Fruit fly (Drosophila melanogaster) whole organism, embryonic: Measurements from ENCODE around the gene grass.

Experiments
- ATbp ChIP-seq: fragments of 200-800 bp; sonication (Bioruptor generic); optimal IDR thresholded peaks from 2 replicates; lab custom pipeline; 2017; ENCODE audit warnings: missing biosample characterization, mild to moderate bottlenecking, missing genetic modification characterization, missing genetic modification reagents
- Aef1 ChIP-seq: fragments of 200-800 bp; sonication (Bioruptor generic); IDR thresholded peaks from 3 replicates; pipeline ENCODE4 v1.3.6; 2022; ENCODE audit warnings: missing biosample characterization, missing genetic modification characterization
- C15 ChIP-seq: fragments of 200-800 bp; sonication (Bioruptor generic); IDR thresholded peaks from 3 replicates; pipeline ENCODE4 v1.3.6; 2022; ENCODE audit warnings: missing biosample characterization, missing genetic modification characterization
- CG10209 ChIP-seq: fragments of 200-800 bp; sonication (Bioruptor generic); optimal IDR thresholded peaks from 3 replicates; lab custom pipeline; 2017; ENCODE audit warnings: missing biosample characterization, mild to moderate bottlenecking, missing genetic modification characterization, missing genetic modification reagents
- CG11504 ChIP-seq: fragments of 200-800 bp; sonication (Bioruptor generic); optimal IDR thresholded peaks from 3 replicates; lab custom pipeline; 2019; ENCODE audit warnings: missing biosample characterization, mild to moderate bottlenecking, missing genetic modification characterization, moderate library complexity
- CG11723 ChIP-seq: fragments of 200-800 bp; sonication (Bioruptor generic); optimal IDR thresholded peaks from 2 replicates; lab custom pipeline; 2017; ENCODE audit warnings: missing biosample characterization, mild to moderate bottlenecking, missing genetic modification characterization
- CG12071 ChIP-seq: fragments of 200-800 bp; sonication (Bioruptor generic); optimal IDR thresholded peaks from 3 replicates; lab custom pipeline; 2018; ENCODE audit warnings: missing biosample characterization, mild to moderate bottlenecking, missing genetic modification characterization
- CG15011 ChIP-seq: fragments of 200-800 bp; sonication (Bioruptor generic); optimal IDR thresholded peaks from 3 replicates; lab custom pipeline; 2018; ENCODE audit warnings: missing biosample characterization, mild to moderate bottlenecking, missing genetic modification characterization
- CG1529 ChIP-seq: fragments of 200-800 bp; sonication (Bioruptor generic); optimal IDR thresholded peaks from 3 replicates; lab custom pipeline; 2018; ENCODE audit warnings: missing biosample characterization, missing genetic modification characterization
- CG1603 ChIP-seq: fragments of 200-800 bp; sonication (Bioruptor generic); optimal IDR thresholded peaks from 2 replicates; lab custom pipeline; 2019; ENCODE audit warnings: missing biosample characterization, mild to moderate bottlenecking, missing genetic modification characterization, moderate library complexity
- CG17359 ChIP-seq: fragments of 200-800 bp; sonication (Bioruptor generic); optimal IDR thresholded peaks from 3 replicates; lab custom pipeline; 2018; ENCODE audit warnings: missing biosample characterization, mild to moderate bottlenecking, missing genetic modification characterization, moderate library complexity
- CG17912 ChIP-seq: fragments of 200-800 bp; sonication (Bioruptor generic); optimal IDR thresholded peaks from 2 replicates; lab custom pipeline; 2018; ENCODE audit warnings: missing biosample characterization, mild to moderate bottlenecking, missing genetic modification characterization
- CG32767 ChIP-seq: fragments of 200-800 bp; sonication (Bioruptor generic); IDR thresholded peaks from 2 replicates; pipeline ENCODE4 v1.3.6; 2022; ENCODE audit warnings: missing biosample characterization, missing genetic modification characterization
- CG3847 ChIP-seq: fragments of 200-800 bp; sonication (Bioruptor generic); IDR thresholded peaks from 2 replicates; pipeline ENCODE4 v1.3.6; 2022; ENCODE audit warnings: missing biosample characterization, missing genetic modification characterization
- CG4282 ChIP-seq: fragments of 200-800 bp; sonication (Bioruptor generic); optimal IDR thresholded peaks from 2 replicates; lab custom pipeline; 2016; ENCODE audit warnings: missing biosample characterization, missing genetic modification characterization
- CG6689 ChIP-seq: fragments of 200-800 bp; sonication (Bioruptor generic); IDR thresholded peaks from 2 replicates; pipeline ENCODE4 v1.3.6; 2022; ENCODE audit warnings: missing biosample characterization, missing genetic modification characterization
- CG8388 ChIP-seq: fragments of 200-800 bp; sonication (Bioruptor generic); optimal IDR thresholded peaks from 2 replicates; lab custom pipeline; 2019; ENCODE audit warnings: missing biosample characterization, mild to moderate bottlenecking, missing genetic modification characterization, moderate library complexity
- D19A ChIP-seq: fragments of 200-800 bp; optimal IDR thresholded peaks from 3 replicates; lab custom pipeline; 2019; ENCODE audit warnings: missing biosample characterization, mild to moderate bottlenecking, missing genetic modification characterization, moderate library complexity
- Dbx ChIP-seq: fragments of 200-800 bp; sonication (Bioruptor generic); IDR thresholded peaks from 3 replicates; pipeline ENCODE4 v1.3.6; 2022; ENCODE audit warnings: missing biosample characterization, missing genetic modification characterization
- Deaf1 ChIP-seq: fragments of 200-800 bp; optimal IDR thresholded peaks from 3 replicates; lab custom pipeline; 2019; ENCODE audit warnings: missing biosample characterization, mild to moderate bottlenecking, missing genetic modification characterization, moderate library complexity
- Elba2 ChIP-seq: fragments of 200-800 bp; sonication (Bioruptor generic); optimal IDR thresholded peaks from 3 replicates; lab custom pipeline; 2016; ENCODE audit warnings: missing biosample characterization, missing genetic modification characterization
- Ets65A ChIP-seq: fragments of 200-800 bp; sonication (Bioruptor generic); peaks from one replicate; lab custom pipeline; 2016; ENCODE audit warnings: missing biosample characterization, missing genetic modification characterization
- Ets97D ChIP-seq: fragments of 200-800 bp; sonication (Bioruptor generic); optimal IDR thresholded peaks from 3 replicates; lab custom pipeline; 2016; ENCODE audit warnings: missing biosample characterization, missing genetic modification characterization
- Hr78 ChIP-seq, 2 experiments: fragments of 200-800 bp in 1 of 2; fragments of >200 bp in 1 of 2; sonication (Bioruptor generic) in 1 of 2; optimal IDR thresholded peaks; 2 replicates each; lab custom pipeline; 2017 to 2019; ENCODE audit warnings: missing biosample characterization in 2 of 2, missing genetic modification characterization in 2 of 2, mild to moderate bottlenecking in 1 of 2, moderate library complexity in 1 of 2
- Kr ChIP-seq: fragments of 200-800 bp; sonication (Bioruptor generic); optimal IDR thresholded peaks from 2 replicates; lab custom pipeline; 2017; ENCODE audit warnings: missing biosample characterization, mild to moderate bottlenecking, missing genetic modification characterization
- Lim3 ChIP-seq: fragments of 200-800 bp; sonication (Bioruptor generic); IDR thresholded peaks from 2 replicates; pipeline ENCODE4 v1.3.6; 2022; ENCODE audit warnings: missing biosample characterization, missing genetic modification characterization
- Opbp ChIP-seq: fragments of 200-800 bp; sonication (Bioruptor generic); IDR thresholded peaks from 3 replicates; pipeline ENCODE4 v1.3.6; 2022; ENCODE audit warnings: missing biosample characterization, missing genetic modification characterization; ENCODE audit not compliant: partially characterized antibody
- Pdp1 ChIP-seq, 2 experiments: fragments of 200-800 bp; sonication (Bioruptor generic); optimal IDR thresholded peaks; 3 replicates each; lab custom pipeline; 2016; ENCODE audit warnings: missing biosample characterization in 2 of 2, missing genetic modification characterization in 2 of 2, mild to moderate bottlenecking in 1 of 2, moderate library complexity in 1 of 2
- Ssrp ChIP-seq: fragments of 200-800 bp; sonication (Bioruptor generic); optimal IDR thresholded peaks from 2 replicates; lab custom pipeline; 2018; ENCODE audit warnings: missing biosample characterization, mild to moderate bottlenecking, missing genetic modification characterization, moderate library complexity
- Usf ChIP-seq: fragments of 200-800 bp; sonication (Bioruptor generic); optimal IDR thresholded peaks from 2 replicates; lab custom pipeline; 2017; ENCODE audit warnings: missing genotype, missing biosample characterization, missing genetic modification characterization
- Vsx1 ChIP-seq: fragments of 200-800 bp; sonication (Bioruptor generic); optimal IDR thresholded peaks from 2 replicates; lab custom pipeline; 2017; ENCODE audit warnings: missing biosample characterization, mild to moderate bottlenecking, missing genetic modification characterization, missing genetic modification reagents
- Xrp1 ChIP-seq: fragments of 200-800 bp; sonication (Bioruptor generic); IDR thresholded peaks from 2 replicates; pipeline ENCODE4 v1.3.6; 2022; ENCODE audit warnings: missing biosample characterization, missing genetic modification characterization
- dysf ChIP-seq: fragments of 200-800 bp; sonication (Bioruptor generic); IDR thresholded peaks from 3 replicates; pipeline ENCODE4 v1.3.6; 2022; ENCODE audit warnings: missing biosample characterization, missing genetic modification characterization
- eve ChIP-seq, 2 experiments: fragments of >200 bp; optimal IDR thresholded peaks; 2 replicates each; lab custom pipeline; 2017; ENCODE audit warnings: missing biosample characterization in 2 of 2, missing genetic modification characterization in 2 of 2
- fd96Cb ChIP-seq: fragments of 200-800 bp; sonication (Bioruptor generic); optimal IDR thresholded peaks from 2 replicates; lab custom pipeline; 2018; ENCODE audit warnings: missing biosample characterization, mild to moderate bottlenecking, missing genetic modification characterization, moderate library complexity
- gem ChIP-seq: fragments of 200-800 bp; sonication (Bioruptor generic); optimal IDR thresholded peaks from 2 replicates; lab custom pipeline; 2019; ENCODE audit warnings: missing biosample characterization, mild to moderate bottlenecking, missing genetic modification characterization, moderate library complexity
- gfzf ChIP-seq: fragments of 200-800 bp; sonication (Bioruptor generic); optimal IDR thresholded peaks from 2 replicates; lab custom pipeline; 2016; ENCODE audit warnings: missing biosample characterization, mild to moderate bottlenecking, missing genetic modification characterization, moderate library complexity
- nmo ChIP-seq: fragments of 200-800 bp; sonication (Bioruptor generic); optimal IDR thresholded peaks from 2 replicates; lab custom pipeline; 2018; ENCODE audit warnings: missing biosample characterization, mild to moderate bottlenecking, missing genetic modification characterization, moderate library complexity
- phol ChIP-seq: fragments of 200-800 bp; sonication (Bioruptor generic); optimal IDR thresholded peaks from 3 replicates; lab custom pipeline; 2018; ENCODE audit warnings: missing biosample characterization, mild to moderate bottlenecking, missing genetic modification characterization, moderate library complexity
- pros ChIP-seq: fragments of 200-800 bp; sonication (Bioruptor generic); optimal IDR thresholded peaks from 3 replicates; lab custom pipeline; 2019; ENCODE audit warnings: missing biosample characterization, mild to moderate bottlenecking, missing genetic modification characterization, moderate library complexity
- sens ChIP-seq: fragments of 200-800 bp; sonication (Bioruptor generic); peaks from one replicate; lab custom pipeline; 2016; ENCODE audit warnings: missing biosample characterization, missing genetic modification characterization
- sens-2 ChIP-seq: fragments of 200-800 bp; sonication (Bioruptor generic); IDR thresholded peaks from 2 replicates; pipeline ENCODE4 v1.3.6; 2022; ENCODE audit warnings: missing biosample characterization, missing genetic modification characterization
- sima ChIP-seq: fragments of 200-800 bp; sonication (Bioruptor generic); optimal IDR thresholded peaks from 2 replicates; lab custom pipeline; 2016; ENCODE audit warnings: missing biosample characterization, missing genetic modification characterization
- sqz ChIP-seq: fragments of 200-800 bp; sonication (Bioruptor generic); optimal IDR thresholded peaks from 3 replicates; lab custom pipeline; 2018; ENCODE audit warnings: missing biosample characterization, mild to moderate bottlenecking, missing genetic modification characterization
- tgo ChIP-seq: fragments of 200-800 bp; sonication (Bioruptor generic); IDR thresholded peaks from 3 replicates; pipeline ENCODE4 v1.3.6; 2022; ENCODE audit warnings: missing biosample characterization, missing genetic modification characterization
- tll ChIP-seq, 2 experiments: fragments of 200-800 bp in 1 of 2; fragments of >200 bp in 1 of 2; sonication (Bioruptor generic) in 1 of 2; optimal IDR thresholded peaks; 2 replicates each; lab custom pipeline; 2017 to 2019; ENCODE audit warnings: missing biosample characterization in 2 of 2, missing genetic modification characterization in 2 of 2, mild to moderate bottlenecking in 1 of 2, moderate library complexity in 1 of 2
- vvl ChIP-seq: fragments of 200-800 bp; sonication (Bioruptor generic); IDR thresholded peaks from 2 replicates; pipeline ENCODE4 v1.3.6; 2022; ENCODE audit warnings: missing biosample characterization, missing genetic modification characterization
- zfh1 ChIP-seq: fragments of 200-800 bp; sonication (Bioruptor generic); IDR thresholded peaks from 3 replicates; pipeline ENCODE4 v1.3.6; 2022; ENCODE audit warnings: missing biosample characterization, missing genetic modification characterization

grass gene

dm6 chr3R:27137914-27138323 lies 19.8 kb upstream of the grass start (continued):
- peak; percentile 64 for TF ChIP-seq CG1529 (GFP tag; lab: Kevin White, UChicago)
- peak; percentile 67 for TF ChIP-seq CG11723 (GFP tag; lab: Kevin White, UChicago)
- no peak for TF ChIP-seq sens-2 (GFP tag; lab: Robert Waterston, UW)

DNA sequence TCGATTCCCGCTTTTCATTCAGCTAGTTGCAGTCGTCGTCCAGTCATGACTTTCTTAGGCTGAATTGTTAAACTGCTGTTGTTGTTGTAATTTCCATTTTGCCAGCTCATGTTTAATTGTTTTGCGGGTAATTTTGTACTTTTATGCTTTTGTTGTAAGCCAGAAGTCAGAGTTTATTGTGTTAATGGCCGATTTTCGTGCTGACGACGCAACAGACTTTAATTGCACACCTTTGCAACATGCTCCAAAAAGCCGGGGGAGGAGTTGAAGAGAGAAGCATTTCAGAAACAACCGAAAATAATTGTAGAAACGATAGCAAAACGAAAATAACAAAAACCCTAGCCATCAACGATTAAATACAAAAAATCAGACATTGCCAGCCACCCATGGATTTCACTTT lies 19.0 kb upstream of the grass start:
- TF ChIP-seq CG6689 (GFP tag; lab: Robert Waterston, UW) (no peak), CG11504 (tag; lab: Kevin White, UChicago) (no peak), Vsx1 (no peak), CG17912 (no peak), gfzf (no peak), vvl (GFP tag; lab: Robert Waterston, UW) (no peak), pros (no peak), Dbx (GFP tag; lab: Robert Waterston, UW) (no peak), CG4282 (GFP tag; lab: Kevin White, UChicago) (no peak), Aef1 (GFP tag; lab: Robert Waterston, UW) (no peak), tgo (no peak), CG32767 (GFP tag; lab: Robert Waterston, UW) (no peak), sima (GFP tag; lab: Kevin White, UChicago) (no peak), Lim3 (GFP tag; lab: Robert Waterston, UW) (no peak), Kr (GFP tag; lab: Kevin White, UChicago) (no peak)

DNA sequence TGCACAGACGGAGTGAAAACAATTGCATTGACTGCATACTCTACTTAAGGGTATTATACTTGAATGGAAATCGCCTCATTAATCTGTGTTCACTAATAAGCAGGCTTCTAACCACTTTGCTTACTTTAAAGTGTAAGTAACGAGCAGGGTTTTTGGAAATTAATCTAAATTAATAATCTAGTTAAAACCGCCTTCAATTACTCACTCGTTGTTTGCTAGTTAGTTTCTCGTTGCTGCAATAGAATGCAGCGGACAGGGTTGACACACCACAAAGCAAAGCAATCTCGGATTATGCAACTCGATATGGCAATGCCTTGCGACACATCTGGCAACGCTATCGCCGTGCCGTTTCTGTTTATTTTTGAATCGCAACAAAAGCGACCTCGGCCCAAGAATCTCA lies 17.8 kb upstream of the grass start:
- TF ChIP-seq CG10209 = no peak
- 0 out of 3 replicates have a peak, but pooled peaks have one; percentile 6 for TF ChIP-seq zfh1 (GFP tag; lab: Robert Waterston, UW)
- TF ChIP-seq Elba2 = no peak
- peak in 1 of 2 experiments; percentile 21 for TF ChIP-seq Hr78 (GFP tag; optimal IDR thresholded peaks at IDR 0.05; lab: Kevin White, UChicago)
- peak; percentile 15 for TF ChIP-seq CG17359 (tag; lab: Kevin White, UChicago)
- TF ChIP-seq gem (tag; lab: Kevin White, UChicago) = peak; percentile 37
- peak; percentile 24 for TF ChIP-seq phol (tag; lab: Kevin White, UChicago)
- peak; percentile 1 for TF ChIP-seq CG8388 (GFP tag; lab: Kevin White, UChicago)
- no peak for TF ChIP-seq Deaf1
- peak; percentile 31 for TF ChIP-seq CG1603 (tag; lab: Kevin White, UChicago)
- no peak for TF ChIP-seq C15 (GFP tag; lab: Robert Waterston, UW)
- peak; percentile 15 for TF ChIP-seq Ssrp (tag; lab: Kevin White, UChicago)
- peak; percentile 20 for TF ChIP-seq nmo (GFP tag; lab: Kevin White, UChicago)
- peak; percentile 12 for TF ChIP-seq fd96Cb
- TF ChIP-seq Pdp1 (GFP tag; optimal IDR thresholded peaks at IDR 0.05; lab: Kevin White, UChicago) = peak in 1 of 2 experiments; percentile 84
- no peak for TF ChIP-seq eve (GFP tag; optimal IDR thresholded peaks at IDR 0.05; lab: Kevin White, UChicago)
- 0 out of 2 replicates have a peak, but pooled peaks have one; percentile 5 for TF ChIP-seq CG3847 (GFP tag; lab: Robert Waterston, UW)
- TF ChIP-seq CG12071 = no peak
- peak; percentile 21 for TF ChIP-seq CG11504 (tag; lab: Kevin White, UChicago)
- TF ChIP-seq sqz = no peak
- TF ChIP-seq ATbp = peak; percentile 7
- TF ChIP-seq tll (GFP tag; optimal IDR thresholded peaks at IDR 0.05; lab: Kevin White, UChicago) = no peak
- no peak for TF ChIP-seq Ets97D
- peak; percentile 91 for TF ChIP-seq sens (GFP tag; lab: Kevin White, UChicago)
- TF ChIP-seq CG15011 (GFP tag; lab: Kevin White, UChicago) = no peak
- TF ChIP-seq Opbp = peak; percentile 26; the same call in 1 of the 3 replicates
- TF ChIP-seq D19A = peak; percentile 83
- TF ChIP-seq Usf (GFP tag; lab: Kevin White, UChicago) = no peak
- TF ChIP-seq Ets65A (GFP tag; lab: Kevin White, UChicago) = peak; percentile 33
- no peak for TF ChIP-seq dysf (GFP tag; lab: Robert Waterston, UW)
- no peak for TF ChIP-seq Xrp1 (GFP tag; lab: Robert Waterston, UW)
